Worm (Caenorhabditis elegans): Measurements from ENCODE around the gene B0244.7.

DNA sequence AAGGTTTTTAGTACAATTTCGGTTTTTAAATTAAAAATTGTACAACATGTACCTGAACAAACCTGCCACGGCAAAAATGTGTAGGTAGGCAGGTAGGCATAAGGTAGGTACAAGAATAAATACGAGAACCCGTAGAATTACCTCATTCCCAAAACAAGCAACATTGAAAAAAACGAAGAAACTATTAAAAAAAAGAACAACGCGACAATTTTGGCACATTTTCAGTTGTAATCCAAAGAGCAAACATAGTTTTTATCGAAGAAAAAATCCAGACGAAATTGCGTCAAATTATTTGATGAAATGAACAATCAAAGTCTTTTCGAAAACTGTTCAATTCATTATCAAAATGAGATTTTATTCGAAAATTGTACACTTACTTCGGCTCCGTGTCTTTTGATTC is 9.4 kb downstream of the B0244.7 start, which contains the start of gene B0244.16:
- TF ChIP-seq fkh-10 (GFP tag; optimal IDR thresholded peaks at IDR 0.05) = no peak
- no peak for TF ChIP-seq egl-27 (tag; optimal IDR thresholded peaks at IDR 0.05)
- TF ChIP-seq R02D3.7 (tag; optimal IDR thresholded peaks at IDR 0.05) = no peak

Data from whole organism, L3 larva.